Worm (Caenorhabditis elegans) whole organism, midembryonic: ENCODE data around the gene srt-67.

Experiments used
- cog-1 ChIP-seq: sonication (generic microtip); optimal IDR thresholded peaks from 2 replicates; lab custom pipeline; 2016; ENCODE audit warnings: missing genetic modification characterization, missing compliant biosample characterization
- flt-1 ChIP-seq: fragments of 200-800 bp; sonication (Bioruptor generic); IDR thresholded peaks from 2 replicates; pipeline ENCODE4 v1.3.6; 2022; ENCODE audit warnings: missing genetic modification characterization, missing compliant biosample characterization
- med-1 ChIP-seq: sonication (generic microtip); optimal IDR thresholded peaks from 2 replicates; lab custom pipeline; 2017; ENCODE audit warnings: missing genetic modification characterization, mild to moderate bottlenecking, missing compliant biosample characterization, antibody characterized with exemption, missing genetic modification reagents; ENCODE audit not compliant: insufficient read depth
- ref-1 ChIP-seq: fragments of 200-800 bp; sonication (Bioruptor generic); conservative IDR thresholded peaks from 2 replicates; pipeline ENCODE4 v1.3.6; 2022; ENCODE audit warnings: missing genetic modification reagents, missing genetic modification characterization, missing compliant biosample characterization

- TF ChIP-seq flt-1 (GFP tag; lab: Robert Waterston, UW) (no peak), ref-1 (no peak), cog-1 (tag; lab: Kevin White, UChicago) (no peak), med-1 (no peak)
These were observed 5.2 kb downstream of the srt-67 start, which contains the start of gene srt-68 for ce11 chrV:5252016-5252415.
